Fruit fly (Drosophila melanogaster): Measurements from ENCODE around the gene CG12607.

CG12607 gene

dm6 chr3L:4494603-4495002 is 48.2 kb downstream of the CG12607 start:
- TF ChIP-seq CG7368 (GFP tag; optimal IDR thresholded peaks at IDR 0.05) (peak; percentile 62), CG6163 (GFP tag; IDR thresholded peaks at IDR 0.05) (peak; percentile 83), CG31627 (GFP tag; optimal IDR thresholded peaks at IDR 0.05) (peak; percentile 55), Hr39 (GFP tag; optimal IDR thresholded peaks at IDR 0.05) (peak; percentile 56), achi (GFP tag; optimal IDR thresholded peaks at IDR 0.05) (peak; percentile 83), CG16779 (tag; optimal IDR thresholded peaks at IDR 0.05) (peak; percentile 42), pdm3 (GFP tag; optimal IDR thresholded peaks at IDR 0.05) (peak; percentile 72), CG1621 (tag; optimal IDR thresholded peaks at IDR 0.05) (peak; percentile 83), CG15336 (GFP tag; IDR thresholded peaks at IDR 0.05) (peak; percentile 45; the same call in 1 of the 2 replicates), svp (GFP tag) (peak; percentile 91), CG32006 (GFP tag; optimal IDR thresholded peaks at IDR 0.05) (peak; percentile 33), Eip75B (GFP tag; optimal IDR thresholded peaks at IDR 0.05) (peak; percentile 69), CG3032 (tag; optimal IDR thresholded peaks at IDR 0.05) (peak; percentile 84), acj6 (GFP tag; optimal IDR thresholded peaks at IDR 0.05) (peak; percentile 83), CG9139 (GFP tag; optimal IDR thresholded peaks at IDR 0.05) (peak; percentile 76), CG34406 (GFP tag; optimal IDR thresholded peaks at IDR 0.05) (peak; percentile 84), Hr4 (GFP tag; optimal IDR thresholded peaks at IDR 0.05) (peak; percentile 40), dsx (GFP tag; optimal IDR thresholded peaks at IDR 0.05; ENCODE audit: poor library complexity, severe bottlenecking) (peak; percentile 78), Sox102F (GFP tag; optimal IDR thresholded peaks at IDR 0.05) (peak; percentile 78), net (GFP tag; optimal IDR thresholded peaks at IDR 0.05) (peak; percentile 79), Eip78C (GFP tag) (peak; percentile 97), CG8632 (GFP tag; optimal IDR thresholded peaks at IDR 0.05) (peak; percentile 87), esn (GFP tag; optimal IDR thresholded peaks at IDR 0.05) (peak; percentile 80), CG4318 (GFP tag; optimal IDR thresholded peaks at IDR 0.05) (no peak), Met (GFP tag; optimal IDR thresholded peaks at IDR 0.05) (peak; percentile 79), eg (GFP tag; IDR thresholded peaks at IDR 0.05) (0 out of 3 replicates have a peak, but pooled peaks have one; percentile 30), CG6792 (GFP tag; optimal IDR thresholded peaks at IDR 0.05) (peak; percentile 78), CG10669 (GFP tag; optimal IDR thresholded peaks at IDR 0.05) (peak; percentile 79), Sox15 (GFP tag; optimal IDR thresholded peaks at IDR 0.05) (peak; percentile 56), vri (GFP tag; optimal IDR thresholded peaks at IDR 0.05) (peak; percentile 64), ss (GFP tag; optimal IDR thresholded peaks at IDR 0.05) (peak; percentile 92 to 94), CG11762 (GFP tag; optimal IDR thresholded peaks at IDR 0.05; ENCODE audit: insufficient read depth) (peak; percentile 63), Hr38 (GFP tag; optimal IDR thresholded peaks at IDR 0.05) (no peak), fkh (GFP tag; optimal IDR thresholded peaks at IDR 0.05) (no peak), Ets21C (GFP tag; optimal IDR thresholded peaks at IDR 0.05) (no peak), CG3919 (GFP tag; optimal IDR thresholded peaks at IDR 0.05) (peak; percentile 75), Ets96B (tag; optimal IDR thresholded peaks at IDR 0.05) (peak; percentile 82), CG6808 (GFP tag; optimal IDR thresholded peaks at IDR 0.05) (peak; percentile 82), Eip93F (GFP tag; optimal IDR thresholded peaks at IDR 0.05) (peak; percentile 24), CG10631 (GFP tag; optimal IDR thresholded peaks at IDR 0.05) (peak; percentile 82), CG8319 (GFP tag; optimal IDR thresholded peaks at IDR 0.05) (peak; percentile 55), CG8119 (GFP tag; IDR thresholded peaks at IDR 0.05) (peak; percentile 59; the same call in 2 of the 3 replicates), Lpt (GFP tag; optimal IDR thresholded peaks at IDR 0.05) (peak; percentile 45), Gug (GFP tag; IDR thresholded peaks at IDR 0.05) (no peak), Blimp-1 (GFP tag; optimal IDR thresholded peaks at IDR 0.05) (peak; percentile 43), fd59A (GFP tag; optimal IDR thresholded peaks at IDR 0.05) (peak; percentile 79), salr (GFP tag; optimal IDR thresholded peaks at IDR 0.05) (peak; percentile 55 to 72), fd85E (GFP tag; optimal IDR thresholded peaks at IDR 0.05) (no peak), CG11294 (GFP tag; IDR thresholded peaks at IDR 0.05) (no peak), spab (GFP tag; optimal IDR thresholded peaks at IDR 0.05) (peak; percentile 80), dac (GFP tag; optimal IDR thresholded peaks at IDR 0.05) (no peak), CG6854 (GFP tag; optimal IDR thresholded peaks at IDR 0.05) (no peak)
